Worm (Caenorhabditis elegans) whole organism, L3 larva: ENCODE results near the gene C05E4.12.

Source experiments
- ama-1 ChIP-seq: fragments of 150-350 bp; optimal IDR thresholded peaks from 2 replicates; lab custom pipeline; 2018
- ceh-82 ChIP-seq: fragments of 150-350 bp; optimal IDR thresholded peaks from 2 replicates; lab custom pipeline; 2014; ENCODE audit warnings: missing biosample characterization, missing genetic modification characterization
- jun-1 ChIP-seq: fragments of 150-350 bp; optimal IDR thresholded peaks from 2 replicates; lab custom pipeline; 2014; ENCODE audit warnings: missing biosample characterization, missing genetic modification reagents, missing genetic modification characterization
- lin-15B ChIP-seq: fragments of 150-350 bp; optimal IDR thresholded peaks from 2 replicates; lab custom pipeline; 2014; ENCODE audit warnings: missing biosample characterization, missing genetic modification characterization
- nhr-12 ChIP-seq: fragments of 150-350 bp; optimal IDR thresholded peaks from 2 replicates; lab custom pipeline; 2014; ENCODE audit warnings: missing biosample characterization, missing genetic modification characterization
- nhr-76 ChIP-seq: fragments of 150-350 bp; sonication (generic microtip); optimal IDR thresholded peaks from 5 replicates; lab custom pipeline; 2014; ENCODE audit warnings: missing biosample characterization, missing genetic modification characterization
- nhr-77 ChIP-seq: fragments of 150-350 bp; optimal IDR thresholded peaks from 2 replicates; lab custom pipeline; 2014; ENCODE audit warnings: missing biosample characterization, missing genetic modification characterization
- pqm-1 ChIP-seq: fragments of 150-350 bp; optimal IDR thresholded peaks from 2 replicates; lab custom pipeline; 2017; ENCODE audit warnings: missing biosample characterization, missing genetic modification characterization, inconsistent platforms
- skn-1 ChIP-seq: fragments of 150-350 bp; optimal IDR thresholded peaks from 2 replicates; lab custom pipeline; 2014; ENCODE audit warnings: missing biosample characterization, missing genetic modification characterization
- snpc-4 ChIP-seq: fragments of 150-350 bp; optimal IDR thresholded peaks from 2 replicates; lab custom pipeline; 2014; ENCODE audit warnings: missing biosample characterization, missing genetic modification characterization
- unc-62 ChIP-seq: fragments of 150-350 bp; sonication (generic microtip); optimal IDR thresholded peaks from 4 replicates; lab custom pipeline; 2014; ENCODE audit warnings: missing biosample characterization, missing genetic modification reagents, missing genetic modification characterization
- zag-1 ChIP-seq: fragments of 150-350 bp; optimal IDR thresholded peaks from 2 replicates; lab custom pipeline; 2014; ENCODE audit warnings: missing biosample characterization, missing genetic modification characterization

DNA sequence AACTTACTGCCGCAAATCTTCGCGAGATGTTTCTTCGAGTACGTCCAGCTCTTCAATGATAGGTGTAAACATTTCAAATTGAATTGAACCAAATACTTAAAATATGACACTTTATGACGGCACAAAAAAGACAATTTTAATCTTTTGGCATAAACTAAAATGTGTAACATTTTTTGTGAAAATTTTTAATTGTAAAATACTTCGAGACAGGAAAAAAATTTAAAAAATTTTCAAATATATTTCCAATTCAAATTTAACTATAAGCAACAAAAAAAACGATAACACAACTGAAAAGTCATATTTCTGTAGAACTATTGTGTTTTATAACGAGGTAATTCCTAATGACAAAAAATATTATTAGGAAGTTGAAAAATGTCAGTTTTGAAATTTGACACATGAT lies at the start of gene C05E4.12:
- TF ChIP-seq nhr-12 (no peak), zag-1 (tag; lab: Kevin White, UChicago) (no peak), lin-15B (tag; lab: Kevin White, UChicago) (no peak), nhr-77 (tag; lab: Kevin White, UChicago) (no peak), skn-1 (no peak), jun-1 (tag; lab: Kevin White, UChicago) (no peak), pqm-1 (tag; lab: Kevin White, UChicago) (no peak), unc-62 (GFP tag; lab: Kevin White, UChicago) (no peak), nhr-76 (no peak), ceh-82 (tag; lab: Kevin White, UChicago) (no peak), ama-1 (lab: Kevin White, UChicago) (no peak), snpc-4 (tag; lab: Kevin White, UChicago) (no peak)
